Fruit fly (Drosophila melanogaster) ovary, adult (tissue): ENCODE results near the gene CG12947.

Experiments
- CG17801 ChIP-seq: fragments of 200-800 bp; optimal IDR thresholded peaks from 2 replicates; lab custom pipeline; 2019; ENCODE audit warnings: missing biosample characterization, mild to moderate bottlenecking, missing genetic modification characterization, moderate library complexity; ENCODE audit not compliant: partially characterized antibody

CG12947 gene

dm6 chr3R:9791177-9791806, 11.4 kb downstream of the CG12947 start, which contains the start of the genes CG12945 and CG8507:
CG12945 (minus strand) TSS chr3R:9791221.
CG8507 (plus strand) TSS chr3R:9791483.
- peak; percentile 84 for TF ChIP-seq CG17801 (GFP tag; lab: Kevin White, UChicago)

DNA sequence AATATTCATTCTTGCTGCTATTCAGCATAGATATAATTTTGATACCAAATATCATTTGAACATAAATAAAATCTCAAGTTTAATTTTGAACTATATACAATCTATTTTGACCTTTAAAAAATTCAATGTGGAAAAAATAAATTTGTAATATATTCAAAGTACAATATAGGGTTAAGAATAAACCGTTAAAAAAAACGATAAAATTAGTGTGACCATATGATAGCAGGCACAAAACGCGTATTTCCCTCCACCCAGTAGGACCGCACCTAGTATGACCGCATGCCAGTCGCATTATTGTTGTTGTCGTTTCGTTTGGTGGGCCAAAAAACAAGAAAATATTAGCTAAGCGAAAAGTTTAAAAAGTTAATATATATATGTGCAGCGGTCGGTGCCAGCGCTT, 13.2 kb downstream of the CG12947 start, which contains the start of gene CG8516:
Gene CG8516, plus strand, starts transcription at position 278 of the 400 bp plus-strand sequence.
- peak; percentile 51 for TF ChIP-seq CG17801 (GFP tag; lab: Kevin White, UChicago)

dm6 chr3R:9800644-9801330, 20.9 kb downstream of the CG12947 start, which contains the start of the genes CG9467 and CG8526:
CG9467 (minus strand) TSS chr3R:9801026.
CG8526 (plus strand) TSS chr3R:9801280.
- peak; percentile 8 for TF ChIP-seq CG17801 (GFP tag; lab: Kevin White, UChicago)

DNA sequence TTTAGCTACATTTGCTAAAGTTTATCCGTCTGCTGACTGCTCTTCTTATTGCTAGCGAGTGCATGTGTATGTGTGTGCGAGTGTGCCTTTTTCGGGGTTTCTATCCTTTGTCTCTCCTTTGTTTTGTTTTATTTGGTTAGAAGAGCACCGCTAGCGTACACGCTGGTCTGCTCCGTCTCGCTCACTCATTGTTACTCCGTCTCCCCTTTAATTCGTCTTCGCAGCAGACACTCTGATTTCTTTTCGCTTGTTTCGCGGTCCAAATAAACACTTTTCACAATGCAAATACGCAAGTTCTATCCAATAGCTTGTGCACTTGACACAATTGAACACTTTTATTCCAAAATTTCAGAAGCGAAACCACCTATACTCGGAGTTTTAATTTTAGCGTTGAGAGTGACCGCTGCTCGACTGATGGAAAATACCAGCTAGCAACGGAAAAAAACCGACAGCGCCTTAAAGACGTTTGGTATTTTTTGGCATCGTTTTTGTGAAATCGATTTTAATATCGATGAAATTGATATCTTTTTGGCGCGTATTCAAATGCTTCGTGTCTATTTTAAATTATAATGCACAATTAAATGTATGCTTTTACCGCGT, 29.2 kb downstream of the CG12947 start, which contains the start of gene FBXO11:
Gene FBXO11, minus strand, starts transcription at position 423 of the 600 bp plus-strand sequence.
- TF ChIP-seq CG17801 (GFP tag; lab: Kevin White, UChicago): peak; percentile 71

- TF ChIP-seq CG17801 (GFP tag; lab: Kevin White, UChicago): no peak
Measured at dm6 chr3R:9812447-9812846, 32.6 kb downstream of the CG12947 start, which contains the start of gene CG8534. CG8534 (plus strand) TSS chr3R:9812747.

- no peak for TF ChIP-seq CG17801 (GFP tag; lab: Kevin White, UChicago)
Measured at dm6 chr3R:9813861-9814260, 34.0 kb downstream of the CG12947 start, which contains the start of gene eloF. eloF (plus strand) TSS chr3R:9814161.

DNA sequence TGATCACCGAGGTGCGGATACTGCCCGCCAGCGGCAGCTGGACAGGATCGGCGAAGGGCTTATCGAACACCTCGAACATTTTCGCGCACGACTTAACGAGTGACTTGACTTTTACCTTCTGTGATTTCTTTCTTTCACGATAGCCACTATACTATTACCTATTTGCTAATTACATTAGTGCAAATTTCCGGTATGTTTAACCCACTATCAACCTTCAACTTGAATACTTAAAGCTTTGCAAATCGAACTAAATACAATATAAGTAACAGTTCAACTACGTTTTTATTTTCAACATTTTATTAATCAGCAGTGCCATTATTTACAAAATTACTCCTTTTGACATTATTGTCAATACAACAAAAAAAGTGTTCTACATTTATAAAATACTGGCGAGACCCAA, 37.0 kb downstream of the CG12947 start, which contains the start of gene CG16904:
Gene CG16904, minus strand, starts transcription at position 101 of the 400 bp plus-strand sequence.
- no peak for TF ChIP-seq CG17801 (GFP tag; lab: Kevin White, UChicago)

- no peak for TF ChIP-seq CG17801 (GFP tag; lab: Kevin White, UChicago)
Measured at dm6 chr3R:9818295-9818694, 38.4 kb downstream of the CG12947 start, which contains the start of gene CG9459. CG9459 (minus strand) TSS chr3R:9818395.

- TF ChIP-seq CG17801 (GFP tag; lab: Kevin White, UChicago): no peak
Measured at dm6 chr3R:9819777-9820176, 39.9 kb downstream of the CG12947 start, which contains the start of gene CG9458. CG9458 (minus strand) TSS chr3R:9819877.

DNA sequence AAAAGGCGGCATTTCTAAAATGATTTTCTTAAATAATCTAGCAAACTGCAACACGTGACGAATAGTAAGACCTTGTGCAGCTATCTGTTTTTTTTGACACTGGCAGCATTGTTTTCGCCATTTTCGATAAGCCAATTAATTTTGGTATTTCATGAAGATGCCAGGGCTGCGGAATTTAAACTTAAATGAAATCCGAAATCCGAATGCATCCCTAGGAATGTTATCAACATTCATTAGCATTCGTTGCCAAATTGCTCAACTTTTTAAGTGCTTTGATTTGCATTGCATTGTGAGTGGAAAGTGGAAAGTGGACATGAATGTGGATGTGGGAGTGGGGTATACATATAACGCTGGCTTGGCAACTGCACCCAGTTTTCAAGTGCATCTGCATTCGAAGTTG, 41.2 kb downstream of the CG12947 start, which contains the start of gene CG42857:
Gene CG42857, minus strand, starts transcription at position 101 of the 400 bp plus-strand sequence.
- no peak for TF ChIP-seq CG17801 (GFP tag; lab: Kevin White, UChicago)

DNA sequence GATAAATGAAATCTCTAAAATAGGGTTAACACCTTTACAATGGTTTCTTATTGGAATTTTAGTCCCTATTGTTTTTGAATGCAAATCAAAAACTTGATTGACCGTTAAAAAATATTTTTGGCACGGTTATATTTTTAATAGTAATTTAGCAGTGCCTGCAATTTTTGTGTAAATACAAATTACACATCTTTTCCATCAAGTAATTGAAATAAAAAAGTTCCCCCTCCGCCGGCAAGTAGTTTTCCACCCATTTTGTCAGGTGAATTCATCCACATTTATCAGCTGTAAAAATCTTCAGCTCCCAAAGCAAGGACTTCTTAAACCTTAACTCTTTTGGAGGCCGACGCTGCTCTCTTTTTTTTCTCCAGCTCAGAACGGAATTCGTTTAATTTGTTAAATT, 43.9 kb downstream of the CG12947 start, which contains the start of gene CG34302:
Gene CG34302, minus strand, starts transcription at position 101 of the 400 bp plus-strand sequence.
- no peak for TF ChIP-seq CG17801 (GFP tag; lab: Kevin White, UChicago)
